Fruit fly (Drosophila melanogaster): ENCODE measurements around the gene Daao2.

Gene Daao2

DNA sequence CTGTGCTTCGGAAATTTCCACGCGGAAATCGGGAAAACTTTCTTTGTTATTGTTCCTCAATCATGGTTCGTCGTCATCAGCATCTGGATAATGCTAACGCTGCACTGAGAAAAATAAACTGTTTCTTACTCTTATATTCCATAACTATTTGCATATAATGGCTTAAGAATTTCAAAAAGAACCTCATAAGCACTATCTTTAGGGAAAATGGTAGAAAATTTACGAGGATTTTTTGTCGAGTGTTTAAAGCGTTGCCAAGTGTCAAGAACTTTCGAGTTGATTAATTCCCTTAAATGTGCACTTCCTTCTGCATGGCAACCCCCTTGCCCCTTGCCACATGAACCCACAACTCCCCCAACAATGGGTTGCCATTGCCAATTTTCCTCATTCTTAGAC lies 14.8 kb upstream of the Daao2 start (continued):
- TF ChIP-seq Ssrp (tag; optimal IDR thresholded peaks at IDR 0.05) (peak; percentile 66), Sox102F (GFP tag; optimal IDR thresholded peaks at IDR 0.05) (peak; percentile 78), CkIIα-i1 (GFP tag; IDR thresholded peaks at IDR 0.05) (no peak), Chrac-16 (GFP tag; optimal IDR thresholded peaks at IDR 0.05) (peak; percentile 23), Myb (GFP tag; optimal IDR thresholded peaks at IDR 0.05) (peak; percentile 20), ftz-f1 (GFP tag; optimal IDR thresholded peaks at IDR 0.05) (no peak), aop (GFP tag; IDR thresholded peaks at IDR 0.05) (no peak), CG4730 (GFP tag; IDR thresholded peaks at IDR 0.05) (no peak), CG15073 (GFP tag; optimal IDR thresholded peaks at IDR 0.05) (peak; percentile 6), CG15696 (tag; optimal IDR thresholded peaks at IDR 0.05) (no peak), CG14667 (GFP tag; IDR thresholded peaks at IDR 0.05) (no peak), vnd (GFP tag; IDR thresholded peaks at IDR 0.05; ENCODE audit: partially characterized antibody) (no peak), ash1 (GFP tag; optimal IDR thresholded peaks at IDR 0.05) (no peak), ham (GFP tag; IDR thresholded peaks at IDR 0.05) (no peak), Gsc (GFP tag; IDR thresholded peaks at IDR 0.05) (no peak), CG6854 (GFP tag; optimal IDR thresholded peaks at IDR 0.05) (no peak), pb (GFP tag; optimal IDR thresholded peaks at IDR 0.05) (no peak), CG9727 (GFP tag; optimal IDR thresholded peaks at IDR 0.05) (peak; percentile 19), Xbp1 (GFP tag; optimal IDR thresholded peaks at IDR 0.05) (peak; percentile 59), cato (GFP tag; optimal IDR thresholded peaks at IDR 0.05; ENCODE audit: borderline replicate concordance) (peak; percentile 2), klu (GFP tag; IDR thresholded peaks at IDR 0.05) (no peak), Spps (tag; optimal IDR thresholded peaks at IDR 0.05) (peak; percentile 55), slbo (GFP tag; IDR thresholded peaks at IDR 0.05) (peak; percentile 68), cad (GFP tag; optimal IDR thresholded peaks at IDR 0.05) (no peak), Bdp1 (GFP tag; optimal IDR thresholded peaks at IDR 0.05) (no peak), fd64A (GFP tag; optimal IDR thresholded peaks at IDR 0.05) (no peak), Neu2 (GFP tag; optimal IDR thresholded peaks at IDR 0.05; ENCODE audit: borderline replicate concordance) (no peak), ara (GFP tag; IDR thresholded peaks at IDR 0.05) (peak; percentile 56; the same call in 1 of the 2 replicates), Atf3 (GFP tag; optimal IDR thresholded peaks at IDR 0.05) (peak; percentile 30), CG8924 (tag; optimal IDR thresholded peaks at IDR 0.05) (peak; percentile 14), CG18599 (GFP tag; optimal IDR thresholded peaks at IDR 0.05) (peak; percentile 29), oc (tag; optimal IDR thresholded peaks at IDR 0.05) (peak; percentile 40), al (GFP tag; IDR thresholded peaks at IDR 0.05) (no peak), CG7372 (GFP tag; IDR thresholded peaks at IDR 0.05) (no peak), CrebB (tag; optimal IDR thresholded peaks at IDR 0.05) (no peak), kay (GFP tag; optimal IDR thresholded peaks at IDR 0.05) (no peak), CG10565 (GFP tag; optimal IDR thresholded peaks at IDR 0.05) (no peak), CG8089 (GFP tag; optimal IDR thresholded peaks at IDR 0.05) (peak; percentile 12), twi (tag; optimal IDR thresholded peaks at IDR 0.05) (peak; percentile 25), fd3F (GFP tag; optimal IDR thresholded peaks at IDR 0.05) (peak; percentile 36), CG1832 (GFP tag; optimal IDR thresholded peaks at IDR 0.05) (no peak), CG6765 (GFP tag; optimal IDR thresholded peaks at IDR 0.05) (no peak), CG14710 (tag; optimal IDR thresholded peaks at IDR 0.05) (peak; percentile 38), Hmr (GFP tag; optimal IDR thresholded peaks at IDR 0.05) (no peak), so (GFP tag; IDR thresholded peaks at IDR 0.05) (no peak), repo (GFP tag; optimal IDR thresholded peaks at IDR 0.05) (peak; percentile 29), CG5245 (GFP tag; optimal IDR thresholded peaks at IDR 0.05) (no peak), Pdp1 (GFP tag; optimal IDR thresholded peaks at IDR 0.05) (peak; percentile 18 to 46), en (GFP tag; optimal IDR thresholded peaks at IDR 0.05) (peak; percentile 43), CG4282 (GFP tag; optimal IDR thresholded peaks at IDR 0.05) (no peak), chn (GFP tag; optimal IDR thresholded peaks at IDR 0.05) (no peak), Doc2 (GFP tag; IDR thresholded peaks at IDR 0.05) (no peak)

Data from whole organism, embryonic.